Worm (Caenorhabditis elegans): ENCODE data around the gene F11C1.7.

ce11 chrX:12958897-12959296, 30.2 kb upstream of the F11C1.7 start:
- no peak for TF ChIP-seq flt-1 (GFP tag; IDR thresholded peaks at IDR 0.05)
- no peak for TF ChIP-seq tbx-11 (GFP tag; IDR thresholded peaks at IDR 0.05)
- no peak for TF ChIP-seq ceh-13 (GFP tag; optimal IDR thresholded peaks at IDR 0.05)
- TF ChIP-seq aly-1 (tag; optimal IDR thresholded peaks at IDR 0.05): no peak
- TF ChIP-seq ama-1 (optimal IDR thresholded peaks at IDR 0.05): no peak
- TF ChIP-seq pes-1 (GFP tag; IDR thresholded peaks at IDR 0.05): no peak
- TF ChIP-seq ceh-36 (tag; optimal IDR thresholded peaks at IDR 0.05): no peak
- no peak for TF ChIP-seq hmg-4 (GFP tag; optimal IDR thresholded peaks at IDR 0.05)
- TF ChIP-seq B0310.2 (tag; optimal IDR thresholded peaks at IDR 0.05): no peak
- no peak for TF ChIP-seq F13C5.2 (tag; optimal IDR thresholded peaks at IDR 0.05)
- TF ChIP-seq scrt-1 (GFP tag; IDR thresholded peaks at IDR 0.05): no peak
- no peak for TF ChIP-seq sea-1 (GFP tag; conservative IDR thresholded peaks at IDR 0.05)
- TF ChIP-seq tbx-37 (GFP tag; conservative IDR thresholded peaks at IDR 0.05): no peak

Data from whole organism, early embryonic.